Fruit fly (Drosophila melanogaster): Measurements from ENCODE around the gene LManII.
A peak's percentile ranks its signal among the peaks of the same experiment; 100 is the strongest.

Gene LManII

dm6 chr2L:10479859-10480258, 22.4 kb downstream of the LManII start (continued):
- no peak for TF ChIP-seq CG6813 (GFP tag; optimal IDR thresholded peaks at IDR 0.05)
- TF ChIP-seq wek (GFP tag; optimal IDR thresholded peaks at IDR 0.05), result peak; percentile 8
- peak; percentile 45; the same call in 1 of the 2 replicates for TF ChIP-seq unc-4 (GFP tag; IDR thresholded peaks at IDR 0.05; ENCODE audit: partially characterized antibody)
- no peak for TF ChIP-seq pb (GFP tag; optimal IDR thresholded peaks at IDR 0.05)
- no peak for TF ChIP-seq gfzf (GFP tag; optimal IDR thresholded peaks at IDR 0.05)
- TF ChIP-seq CG17359 (tag; optimal IDR thresholded peaks at IDR 0.05), result peak; percentile 19
- TF ChIP-seq CG10462 (GFP tag; optimal IDR thresholded peaks at IDR 0.05), result no peak
- TF ChIP-seq hbn (GFP tag; IDR thresholded peaks at IDR 0.05; ENCODE audit: partially characterized antibody), result no peak; the same call in 1 of the 2 replicates
- no peak for TF ChIP-seq Side (GFP tag; optimal IDR thresholded peaks at IDR 0.05)
- peak; percentile 58 for TF ChIP-seq pzg (GFP tag; optimal IDR thresholded peaks at IDR 0.05)
- TF ChIP-seq gce (GFP tag; IDR thresholded peaks at IDR 0.05), result no peak
- peak; percentile 75 for TF ChIP-seq exex (tag; optimal IDR thresholded peaks at IDR 0.05)
- TF ChIP-seq en (GFP tag; optimal IDR thresholded peaks at IDR 0.05), result no peak
- no peak for TF ChIP-seq CG11695 (GFP tag; IDR thresholded peaks at IDR 0.05)
- no peak for TF ChIP-seq Abd-B (GFP tag; optimal IDR thresholded peaks at IDR 0.05)
- TF ChIP-seq Nf-YC (tag; optimal IDR thresholded peaks at IDR 0.05), result no peak
- no peak for TF ChIP-seq tx (GFP tag; optimal IDR thresholded peaks at IDR 0.05)
- no peak for TF ChIP-seq grau (tag; optimal IDR thresholded peaks at IDR 0.05)
- no peak for TF ChIP-seq cad (GFP tag; optimal IDR thresholded peaks at IDR 0.05)
- no peak for TF ChIP-seq lov (optimal IDR thresholded peaks at IDR 0.05)
- TF ChIP-seq lov (GFP tag; IDR thresholded peaks at IDR 0.05), result no peak
- TF ChIP-seq trem (tag; optimal IDR thresholded peaks at IDR 0.05), result peak; percentile 63
- TF ChIP-seq Drgx (GFP tag; IDR thresholded peaks at IDR 0.05), result no peak
- no peak for TF ChIP-seq CG17568 (GFP tag; optimal IDR thresholded peaks at IDR 0.05)
- no peak for TF ChIP-seq CG11723 (GFP tag; optimal IDR thresholded peaks at IDR 0.05)
- peak; percentile 34; the same call in 1 of the 2 replicates for TF ChIP-seq Bgb (GFP tag; IDR thresholded peaks at IDR 0.05; ENCODE audit: partially characterized antibody)
- no peak for TF ChIP-seq CG1024 (GFP tag; IDR thresholded peaks at IDR 0.05)
- TF ChIP-seq CG9932 (GFP tag; IDR thresholded peaks at IDR 0.05), result no peak
- peak; percentile 4 for TF ChIP-seq HmgD (GFP tag; optimal IDR thresholded peaks at IDR 0.05)
- peak; percentile 42 for TF ChIP-seq Ets65A (GFP tag)
- peak; percentile 75 for TF ChIP-seq stwl (tag; optimal IDR thresholded peaks at IDR 0.05)
- no peak for TF ChIP-seq salm (tag; optimal IDR thresholded peaks at IDR 0.05)
- TF ChIP-seq CG17912 (GFP tag; optimal IDR thresholded peaks at IDR 0.05), result no peak
- TF ChIP-seq bbx (GFP tag; IDR thresholded peaks at IDR 0.05; ENCODE audit: partially characterized antibody), result peak; percentile 73
- TF ChIP-seq CG42726 (GFP tag; IDR thresholded peaks at IDR 0.05; ENCODE audit: partially characterized antibody), result no peak
- TF ChIP-seq sug (tag; optimal IDR thresholded peaks at IDR 0.05), result peak; percentile 26
- TF ChIP-seq CG16813 (GFP tag; IDR thresholded peaks at IDR 0.05; ENCODE audit: partially characterized antibody), result no peak; the same call in 2 of the 3 replicates
- TF ChIP-seq CG10431 (GFP tag; optimal IDR thresholded peaks at IDR 0.05), result no peak
- TF ChIP-seq dysf (GFP tag; IDR thresholded peaks at IDR 0.05), result no peak

- peak; percentile 62 for TF ChIP-seq bbx (GFP tag; IDR thresholded peaks at IDR 0.05; ENCODE audit: partially characterized antibody)
- peak; percentile 56 for TF ChIP-seq CG15479 (GFP tag; optimal IDR thresholded peaks at IDR 0.05)
- no peak for TF ChIP-seq Gsc (GFP tag; IDR thresholded peaks at IDR 0.05)
- TF ChIP-seq Scr (GFP tag; IDR thresholded peaks at IDR 0.05; ENCODE audit: partially characterized antibody), result peak; percentile 58
- peak; percentile 27 for TF ChIP-seq MESR4 (GFP tag; optimal IDR thresholded peaks at IDR 0.05)
- 0 out of 2 replicates have a peak, but pooled peaks have one; percentile 20 for TF ChIP-seq CG2129 (GFP tag; IDR thresholded peaks at IDR 0.05; ENCODE audit: partially characterized antibody)
- TF ChIP-seq MBD-R2 (GFP tag; IDR thresholded peaks at IDR 0.05), result peak; percentile 59
- no peak for TF ChIP-seq CG7745 (tag; optimal IDR thresholded peaks at IDR 0.05)
- TF ChIP-seq CG15514 (GFP tag; optimal IDR thresholded peaks at IDR 0.05), result peak; percentile 72
- no peak for TF ChIP-seq Drgx (GFP tag; IDR thresholded peaks at IDR 0.05)
- TF ChIP-seq CG42726 (GFP tag; IDR thresholded peaks at IDR 0.05; ENCODE audit: partially characterized antibody), result 0 out of 2 replicates have a peak, but pooled peaks have one; percentile 32
- TF ChIP-seq da (GFP tag; optimal IDR thresholded peaks at IDR 0.05), result no peak
- TF ChIP-seq HHEX (GFP tag; optimal IDR thresholded peaks at IDR 0.05), result no peak
- TF ChIP-seq Dek (tag; optimal IDR thresholded peaks at IDR 0.05), result no peak
- no peak for TF ChIP-seq nau (GFP tag; optimal IDR thresholded peaks at IDR 0.05)
Measured at dm6 chr2L:10483073-10483472, 25.6 kb downstream of the LManII start, which contains the start of gene Grip75. TSS of gene Grip75 (plus strand) at chr2L:10483295.

Data from whole organism, embryonic.